Worm (Caenorhabditis elegans) whole organism, mixed stage, embryonic: ENCODE measurements around the gene F07E5.8.
"Not testable (repeated sequence)": the region's sequence is repeated elsewhere in the genome, so short reads cannot be mapped to it uniquely, and the experiment has no call there.

Source experiments
- bed-3 ChIP-seq: fragments of 200-800 bp; sonication (Bioruptor generic); optimal IDR thresholded peaks from 3 replicates; lab custom pipeline; 2018; ENCODE audit warnings: mild to moderate bottlenecking, missing genetic modification characterization, moderate library complexity, missing compliant biosample characterization
- blmp-1 ChIP-seq: fragments of 150-350 bp; optimal IDR thresholded peaks from 2 replicates; lab custom pipeline; 2014; ENCODE audit warnings: missing biosample characterization, missing genetic modification characterization
- ceh-39 ChIP-seq: fragments of 150-350 bp; optimal IDR thresholded peaks from 2 replicates; lab custom pipeline; 2014; ENCODE audit warnings: missing biosample characterization, missing genetic modification characterization
- ceh-43 ChIP-seq: fragments of 200-800 bp; sonication (Bioruptor generic); optimal IDR thresholded peaks from 2 replicates; lab custom pipeline; 2018; ENCODE audit warnings: mild to moderate bottlenecking, missing genetic modification characterization, moderate library complexity, missing compliant biosample characterization
- ceh-83 ChIP-seq: fragments of 200-800 bp; sonication (Bioruptor generic); optimal IDR thresholded peaks from 2 replicates; lab custom pipeline; 2018; ENCODE audit warnings: mild to moderate bottlenecking, missing genetic modification characterization, missing compliant biosample characterization
- ces-1 ChIP-seq: fragments of 150-350 bp; optimal IDR thresholded peaks from 2 replicates; lab custom pipeline; 2014; ENCODE audit warnings: missing biosample characterization, missing genetic modification reagents, missing genetic modification characterization
- cnd-1 ChIP-seq: fragments of 200-800 bp; sonication (Bioruptor generic); optimal IDR thresholded peaks from 2 replicates; lab custom pipeline; 2018; ENCODE audit warnings: mild to moderate bottlenecking, missing genetic modification characterization, missing compliant biosample characterization
- drap-1 ChIP-seq: fragments of 200-800 bp; sonication (Bioruptor generic); optimal IDR thresholded peaks from 3 replicates; lab custom pipeline; 2018; ENCODE audit warnings: mild to moderate bottlenecking, missing genetic modification characterization, missing compliant biosample characterization
- elt-1 ChIP-seq: sonication (generic microtip); optimal IDR thresholded peaks from 2 replicates; lab custom pipeline; 2017; ENCODE audit warnings: missing genetic modification characterization, mild to moderate bottlenecking, missing compliant biosample characterization, antibody characterized with exemption, moderate library complexity, borderline replicate concordance; ENCODE audit not compliant: insufficient read depth
- elt-3 ChIP-seq: fragments of 150-350 bp; optimal IDR thresholded peaks from 2 replicates; lab custom pipeline; 2014; ENCODE audit warnings: missing biosample characterization, missing genetic modification characterization
- flh-1 ChIP-seq: fragments of 200-800 bp; sonication (Bioruptor generic); optimal IDR thresholded peaks from 2 replicates; lab custom pipeline; 2018; ENCODE audit warnings: mild to moderate bottlenecking, missing genetic modification characterization, moderate library complexity, missing compliant biosample characterization
- ham-2 ChIP-seq: fragments of 200-800 bp; sonication (Bioruptor generic); optimal IDR thresholded peaks from 2 replicates; lab custom pipeline; 2018; ENCODE audit warnings: mild to moderate bottlenecking, missing genetic modification characterization, missing compliant biosample characterization
- hlh-1 ChIP-seq: fragments of 150-350 bp; optimal IDR thresholded peaks from 2 replicates; lab custom pipeline; 2014; ENCODE audit warnings: missing biosample characterization, missing genetic modification reagents, missing genetic modification characterization
- lin-13 ChIP-seq: fragments of 150-350 bp; optimal IDR thresholded peaks from 2 replicates; lab custom pipeline; 2014; ENCODE audit warnings: missing biosample characterization, missing genetic modification characterization
- lin-32 ChIP-seq: fragments of 200-800 bp; sonication (Bioruptor generic); optimal IDR thresholded peaks from 2 replicates; lab custom pipeline; 2018; ENCODE audit warnings: mild to moderate bottlenecking, missing genetic modification characterization, missing compliant biosample characterization
- lsy-2 ChIP-seq: fragments of 150-350 bp; optimal IDR thresholded peaks from 2 replicates; lab custom pipeline; 2014; ENCODE audit warnings: missing biosample characterization, missing genetic modification characterization
- mep-1 ChIP-seq: fragments of 150-350 bp; optimal IDR thresholded peaks from 2 replicates; lab custom pipeline; 2017; ENCODE audit warnings: missing biosample characterization, missing genetic modification reagents, missing genetic modification characterization, inconsistent platforms
- mls-2 ChIP-seq: sonication (generic microtip); optimal IDR thresholded peaks from 2 replicates; lab custom pipeline; 2016; ENCODE audit warnings: mild to moderate bottlenecking, missing genetic modification characterization, moderate library complexity, missing compliant biosample characterization
- nhr-12 ChIP-seq: fragments of 150-350 bp; optimal IDR thresholded peaks from 2 replicates; lab custom pipeline; 2014; ENCODE audit warnings: missing biosample characterization, missing genetic modification characterization
- nhr-2 ChIP-seq: fragments of 150-350 bp; optimal IDR thresholded peaks from 2 replicates; lab custom pipeline; 2014; ENCODE audit warnings: missing biosample characterization, missing genetic modification characterization
- nhr-237 ChIP-seq: fragments of 150-350 bp; optimal IDR thresholded peaks from 2 replicates; lab custom pipeline; 2014; ENCODE audit warnings: missing biosample characterization, missing genetic modification characterization
- nhr-28 ChIP-seq: fragments of 150-350 bp; optimal IDR thresholded peaks from 2 replicates; lab custom pipeline; 2014; ENCODE audit warnings: missing biosample characterization, missing genetic modification characterization
- nhr-76 ChIP-seq: sonication (generic microtip); optimal IDR thresholded peaks from 2 replicates; lab custom pipeline; 2017; ENCODE audit warnings: missing biosample characterization, missing genetic modification characterization
- pha-4 ChIP-seq: fragments of 150-350 bp; optimal IDR thresholded peaks from 2 replicates; lab custom pipeline; 2018; ENCODE audit warnings: missing biosample characterization, missing genetic modification reagents, missing genetic modification characterization
- sem-2 ChIP-seq: fragments of 200-800 bp; sonication (Bioruptor generic); optimal IDR thresholded peaks from 2 replicates; lab custom pipeline; 2018; ENCODE audit warnings: mild to moderate bottlenecking, missing genetic modification characterization, missing compliant biosample characterization
- unc-120 ChIP-seq: sonication (generic microtip); optimal IDR thresholded peaks from 2 replicates; lab custom pipeline; 2017; ENCODE audit warnings: missing genetic modification characterization, missing compliant biosample characterization; ENCODE audit not compliant: poor library complexity, severe bottlenecking
- unc-62 ChIP-seq: fragments of 150-350 bp; optimal IDR thresholded peaks from 2 replicates; lab custom pipeline; 2014; ENCODE audit warnings: missing biosample characterization, missing genetic modification reagents, missing genetic modification characterization
- zip-8 ChIP-seq: fragments of 150-350 bp; optimal IDR thresholded peaks from 2 replicates; lab custom pipeline; 2014; ENCODE audit warnings: missing biosample characterization, missing genetic modification characterization
- ztf-11 ChIP-seq: fragments of 150-350 bp; optimal IDR thresholded peaks from 2 replicates; lab custom pipeline; 2014; ENCODE audit warnings: missing biosample characterization, missing genetic modification characterization

F07E5.8 gene

DNA sequence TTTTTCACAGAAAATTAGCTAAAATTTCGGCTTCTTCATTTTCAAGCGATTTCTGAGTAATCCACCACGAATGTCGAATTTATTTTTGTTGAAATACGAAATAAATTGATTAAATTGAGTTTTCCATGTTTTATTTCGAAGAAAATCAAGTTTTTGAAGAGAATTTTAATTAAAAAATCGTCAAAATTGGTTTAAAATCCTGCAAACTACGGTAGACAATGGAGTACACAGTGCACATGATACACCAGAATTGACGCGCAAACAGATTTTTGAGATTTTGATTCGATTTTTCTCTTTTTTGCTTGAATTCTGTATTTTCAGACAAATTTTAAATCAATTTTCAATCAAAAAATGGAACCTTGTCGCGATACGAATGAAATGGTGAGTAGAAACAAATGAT, 42.1 kb downstream of the F07E5.8 start, which contains the start of gene F59H6.14:
F59H6.14 (plus strand) TSS at position 301 of the 400 bp plus-strand sequence.
- TF ChIP-seq elt-3 (tag; lab: Kevin White, UChicago) (no peak), zip-8 (tag; lab: Kevin White, UChicago) (no peak), ces-1 (GFP tag; lab: Kevin White, UChicago) (no peak), nhr-28 (tag; lab: Kevin White, UChicago) (no peak), nhr-12 (tag; lab: Kevin White, UChicago) (no peak), nhr-2 (tag; lab: Kevin White, UChicago) (no peak), elt-1 (tag; lab: Kevin White, UChicago) (no peak), lsy-2 (tag; lab: Kevin White, UChicago) (no peak), mls-2 (no peak)

DNA sequence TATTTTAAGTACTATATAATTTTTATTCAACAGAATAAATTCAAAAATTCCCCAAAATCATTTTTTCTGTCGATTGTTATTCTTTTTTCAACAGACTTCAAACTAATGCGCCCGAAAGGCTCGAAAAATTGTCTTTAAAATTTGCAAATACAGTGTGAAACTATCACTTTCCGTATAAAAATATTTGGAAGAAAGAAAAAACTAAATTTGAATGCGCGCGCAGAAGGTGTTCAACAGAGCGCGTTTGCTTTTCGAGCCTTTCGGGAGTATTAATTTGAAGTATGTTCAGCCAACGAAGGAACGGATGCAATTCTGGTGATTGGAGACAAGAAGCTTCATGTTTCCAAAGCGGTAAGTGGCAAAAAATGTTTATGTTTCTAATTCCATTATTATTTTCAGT, 43.1 kb downstream of the F07E5.8 start, which contains the start of gene btb-4:
btb-4 (plus strand) TSS at position 35 of the 400 bp plus-strand sequence.
- TF ChIP-seq zip-8 (tag; lab: Kevin White, UChicago); ces-1 (GFP tag; lab: Kevin White, UChicago); unc-120 (tag; lab: Kevin White, UChicago): not testable (repeated sequence)
- TF ChIP-seq, all 35 proteins: peak for 0; not testable (repeated sequence) for 35

DNA sequence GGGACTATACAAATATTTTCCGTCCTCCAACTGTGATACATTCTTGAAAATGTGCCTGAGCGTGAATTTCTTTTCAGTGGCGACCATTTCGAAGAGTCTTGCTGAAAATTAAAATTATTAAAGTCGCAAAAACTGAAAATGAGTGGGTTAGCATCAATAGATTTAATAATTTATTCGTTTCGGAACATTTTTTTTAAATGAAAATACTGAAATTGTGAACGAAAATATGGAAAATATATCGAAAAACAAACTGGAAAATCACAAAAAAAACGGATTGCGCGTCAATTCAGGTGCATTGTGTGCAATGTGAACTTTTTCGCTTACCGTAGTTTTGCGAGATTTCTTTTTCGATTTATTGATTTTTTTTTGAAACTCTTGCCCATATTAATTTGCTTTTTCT, 43.6 kb downstream of the F07E5.8 start, which contains the start of gene bath-5:
bath-5 (minus strand) TSS at position 101 of the 400 bp plus-strand sequence.
- TF ChIP-seq cnd-1 (tag; lab: Kevin White, UChicago) = no peak
- no peak for TF ChIP-seq nhr-12 (tag; lab: Kevin White, UChicago)
- no peak for TF ChIP-seq unc-62 (GFP tag; lab: Kevin White, UChicago)
- TF ChIP-seq nhr-237 = no peak
- no peak for TF ChIP-seq drap-1 (GFP tag; lab: Kevin White, UChicago)
- no peak for TF ChIP-seq nhr-76 (tag; lab: Kevin White, UChicago)
- TF ChIP-seq sem-2 (GFP tag; lab: Kevin White, UChicago) = no peak
- no peak for TF ChIP-seq lsy-2 (tag; lab: Kevin White, UChicago)
- no peak for TF ChIP-seq bed-3
- no peak for TF ChIP-seq lin-13 (tag; lab: Kevin White, UChicago)
- no peak for TF ChIP-seq ceh-83
- TF ChIP-seq, all 35 proteins: peak for 0

DNA sequence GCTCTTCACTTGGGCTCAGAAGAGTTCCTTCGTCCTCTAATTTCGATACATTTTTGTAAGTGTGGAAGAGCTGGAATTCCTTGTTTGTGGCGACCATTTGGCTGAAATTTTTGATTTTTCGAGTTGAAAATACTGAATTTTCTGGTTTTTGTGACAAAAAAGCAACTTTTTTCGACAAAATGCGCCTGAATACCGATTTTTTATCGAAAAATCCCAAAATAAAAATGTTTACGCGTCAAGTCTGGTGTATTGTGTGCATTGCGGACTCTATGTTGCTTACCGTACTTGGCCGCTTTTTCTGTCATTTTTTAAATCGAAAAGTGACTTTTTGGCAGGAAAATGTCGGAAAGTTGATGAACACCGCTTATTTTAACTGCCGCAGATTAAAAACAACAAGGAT, 45.0 kb downstream of the F07E5.8 start, which contains the start of gene bath-3:
bath-3 (minus strand) TSS at position 101 of the 400 bp plus-strand sequence.
- TF ChIP-seq sem-2 (GFP tag; lab: Kevin White, UChicago) (no peak), flh-1 (no peak), ceh-43 (no peak), mls-2 (no peak), lsy-2 (tag; lab: Kevin White, UChicago) (no peak), ceh-39 (tag; lab: Kevin White, UChicago) (no peak), bed-3 (no peak), pha-4 (tag; lab: Kevin White, UChicago) (no peak), unc-120 (tag; lab: Kevin White, UChicago) (no peak), nhr-76 (tag; lab: Kevin White, UChicago) (no peak), mep-1 (tag; lab: Kevin White, UChicago) (no peak), blmp-1 (tag; lab: Kevin White, UChicago) (no peak), zip-8 (tag; lab: Kevin White, UChicago) (no peak), nhr-12 (tag; lab: Kevin White, UChicago) (no peak), nhr-237 (no peak)

DNA sequence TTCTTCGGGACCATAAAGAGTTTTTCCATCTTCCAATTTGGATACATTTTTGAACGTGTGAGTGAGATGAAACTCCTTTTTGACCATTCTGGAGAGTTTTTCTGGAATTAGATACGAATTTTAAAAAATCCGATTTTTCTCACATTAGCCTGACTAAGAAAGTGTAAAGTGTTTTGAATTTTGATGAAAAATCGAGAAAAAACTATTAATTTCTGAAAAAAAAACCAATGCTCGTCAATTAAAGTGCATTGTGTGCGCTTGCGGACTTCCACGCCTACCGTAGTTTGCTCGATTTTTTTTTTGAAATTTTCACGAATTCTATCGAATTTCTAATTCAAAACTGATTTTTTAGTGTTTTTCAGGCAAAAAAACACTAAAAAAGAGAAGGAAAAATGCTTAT, 46.7 kb downstream of the F07E5.8 start, which contains the start of gene bath-1:
bath-1 (minus strand) TSS at position 101 of the 400 bp plus-strand sequence.
- no peak for TF ChIP-seq drap-1 (GFP tag; lab: Kevin White, UChicago)
- TF ChIP-seq ceh-83 = no peak
- no peak for TF ChIP-seq elt-3 (tag; lab: Kevin White, UChicago)
- TF ChIP-seq ztf-11 (tag; lab: Kevin White, UChicago) = no peak
- TF ChIP-seq lin-32 = no peak
- no peak for TF ChIP-seq ces-1 (GFP tag; lab: Kevin White, UChicago)
- TF ChIP-seq hlh-1 = no peak
- TF ChIP-seq lsy-2 (tag; lab: Kevin White, UChicago) = no peak
- no peak for TF ChIP-seq ham-2 (GFP tag; lab: Kevin White, UChicago)
